Fruit fly (Drosophila melanogaster): ENCODE measurements around the gene CG11878.
A peak's percentile ranks its signal among the peaks of the same experiment; 100 is the strongest.

The CG11878 gene

DNA sequence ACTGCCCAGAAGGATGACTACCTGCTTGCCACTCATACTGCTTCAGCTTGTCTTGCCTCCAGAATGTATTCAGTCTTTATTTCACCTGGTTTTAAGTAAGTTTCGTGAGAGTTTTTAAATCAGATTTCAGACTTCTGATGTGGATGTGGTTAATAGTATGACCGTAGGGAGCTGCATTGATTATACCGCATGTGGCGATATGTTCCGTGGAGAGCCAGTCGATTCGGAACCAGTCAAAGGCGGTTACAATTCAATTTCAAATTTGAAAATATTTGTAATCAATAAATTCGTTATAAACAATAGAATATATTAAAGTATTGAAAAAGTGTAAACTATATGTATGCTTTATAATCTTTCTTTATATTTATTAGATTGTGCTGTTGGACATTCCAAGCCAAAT, 38.3 kb upstream of the CG11878 start, which contains the start of gene Sil1 (continued):
- TF ChIP-seq CG13287 (GFP tag; IDR thresholded peaks at IDR 0.05; ENCODE audit: partially characterized antibody): peak; percentile 9; the same call in 1 of the 2 replicates
- peak; percentile 76 for TF ChIP-seq gfzf (GFP tag; optimal IDR thresholded peaks at IDR 0.05)
- TF ChIP-seq tll (GFP tag; optimal IDR thresholded peaks at IDR 0.05): no peak
- TF ChIP-seq CG9797 (GFP tag; optimal IDR thresholded peaks at IDR 0.05): peak; percentile 75
- peak; percentile 67 for TF ChIP-seq CG1603 (tag; optimal IDR thresholded peaks at IDR 0.05)
- TF ChIP-seq Myb (GFP tag; optimal IDR thresholded peaks at IDR 0.05): peak; percentile 93
- peak; percentile 31; the same call in 1 of the 3 replicates for TF ChIP-seq knrl (GFP tag; IDR thresholded peaks at IDR 0.05; ENCODE audit: partially characterized antibody)
- no peak for TF ChIP-seq sd (tag; optimal IDR thresholded peaks at IDR 0.05)
- TF ChIP-seq sim (GFP tag; IDR thresholded peaks at IDR 0.05): no peak

DNA sequence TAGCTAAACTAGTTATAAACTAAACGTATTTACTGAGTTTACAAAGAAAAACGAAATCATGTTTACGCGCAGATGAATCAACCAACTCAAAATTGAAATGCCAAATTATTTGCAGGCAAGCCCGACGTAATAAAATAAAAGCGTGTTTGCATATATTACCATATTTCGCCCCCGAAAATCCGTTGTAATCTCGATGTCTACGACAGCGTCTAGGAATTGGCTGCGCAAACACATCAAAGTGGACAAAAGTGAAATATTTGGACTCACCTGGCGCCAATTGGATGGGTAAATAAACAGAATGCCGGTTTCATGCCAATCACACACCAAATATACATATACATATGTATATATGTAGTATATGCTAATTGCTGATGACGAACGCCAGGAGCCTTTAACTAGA, 37.5 kb upstream of the CG11878 start:
- TF ChIP-seq CG11456 (GFP tag; IDR thresholded peaks at IDR 0.05): no peak
- peak; percentile 36; the same call in 1 of the 2 replicates for TF ChIP-seq vvl (GFP tag; IDR thresholded peaks at IDR 0.05)
- TF ChIP-seq z (GFP tag; IDR thresholded peaks at IDR 0.05): no peak
- peak; percentile 43 for TF ChIP-seq mirr (GFP tag; optimal IDR thresholded peaks at IDR 0.05)
- TF ChIP-seq CG12769 (tag; optimal IDR thresholded peaks at IDR 0.05): peak; percentile 30
- no peak for TF ChIP-seq Kr (GFP tag; optimal IDR thresholded peaks at IDR 0.05)
- TF ChIP-seq sug (tag; optimal IDR thresholded peaks at IDR 0.05): peak; percentile 3
- TF ChIP-seq cwo (GFP tag; optimal IDR thresholded peaks at IDR 0.05): peak; percentile 52
- TF ChIP-seq Mrtf (GFP tag; IDR thresholded peaks at IDR 0.05): no peak
- TF ChIP-seq CG13894 (tag; optimal IDR thresholded peaks at IDR 0.05): peak; percentile 4
- TF ChIP-seq Eip74EF (GFP tag; optimal IDR thresholded peaks at IDR 0.05): no peak
- TF ChIP-seq al (GFP tag; IDR thresholded peaks at IDR 0.05): no peak
- TF ChIP-seq Med (GFP tag): peak; percentile 65
- TF ChIP-seq gt (GFP tag; IDR thresholded peaks at IDR 0.05): no peak
- no peak for TF ChIP-seq CG9609 (GFP tag; optimal IDR thresholded peaks at IDR 0.05)
- peak; percentile 89 for TF ChIP-seq sd (tag; optimal IDR thresholded peaks at IDR 0.05)
- TF ChIP-seq abd-A (tag; optimal IDR thresholded peaks at IDR 0.05): peak; percentile 62

DNA sequence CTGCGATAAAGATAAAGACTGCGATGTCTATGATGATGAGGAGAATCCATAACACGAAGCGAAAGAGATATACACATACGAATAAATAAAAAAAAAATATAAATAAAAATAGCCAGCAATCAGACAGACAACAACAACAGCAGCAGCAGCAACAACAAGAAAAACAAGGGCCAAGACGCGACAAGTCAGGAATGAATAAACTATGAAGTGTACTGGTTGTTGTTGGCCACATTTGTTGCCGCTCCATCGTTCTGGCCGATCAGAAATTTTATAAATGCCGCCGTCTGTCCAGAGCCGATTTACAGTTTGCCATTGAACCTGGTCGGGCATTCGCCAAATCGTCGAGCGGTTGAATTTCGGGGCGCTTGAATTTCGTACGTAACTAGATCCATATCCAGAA, 36.3 kb upstream of the CG11878 start, which contains the start of gene Jhbp7:
Gene Jhbp7, plus strand, starts transcription at position 301 of the 400 bp plus-strand sequence.
- TF ChIP-seq CG3838 (GFP tag; optimal IDR thresholded peaks at IDR 0.05): no peak
- no peak for TF ChIP-seq lab (GFP tag; optimal IDR thresholded peaks at IDR 0.05)
- TF ChIP-seq tx (GFP tag; optimal IDR thresholded peaks at IDR 0.05): no peak
- no peak for TF ChIP-seq ap (GFP tag; IDR thresholded peaks at IDR 0.05)
- TF ChIP-seq CG4360 (GFP tag; IDR thresholded peaks at IDR 0.05): peak; percentile 64
- TF ChIP-seq sug (tag; optimal IDR thresholded peaks at IDR 0.05): no peak
- TF ChIP-seq crp (GFP tag; optimal IDR thresholded peaks at IDR 0.05): no peak
- no peak for TF ChIP-seq Stat92E (GFP tag; optimal IDR thresholded peaks at IDR 0.05)
- TF ChIP-seq mld (GFP tag; IDR thresholded peaks at IDR 0.05; ENCODE audit: partially characterized antibody): no peak
- no peak for TF ChIP-seq zfh1 (GFP tag; IDR thresholded peaks at IDR 0.05)
- no peak for TF ChIP-seq tup (GFP tag; optimal IDR thresholded peaks at IDR 0.05)
- TF ChIP-seq nom (GFP tag; optimal IDR thresholded peaks at IDR 0.05): peak; percentile 34
- no peak for TF ChIP-seq CG2129 (GFP tag; IDR thresholded peaks at IDR 0.05; ENCODE audit: partially characterized antibody)
